Worm (Caenorhabditis elegans): ENCODE measurements around the gene dpy-20.

dpy-20 gene

DNA sequence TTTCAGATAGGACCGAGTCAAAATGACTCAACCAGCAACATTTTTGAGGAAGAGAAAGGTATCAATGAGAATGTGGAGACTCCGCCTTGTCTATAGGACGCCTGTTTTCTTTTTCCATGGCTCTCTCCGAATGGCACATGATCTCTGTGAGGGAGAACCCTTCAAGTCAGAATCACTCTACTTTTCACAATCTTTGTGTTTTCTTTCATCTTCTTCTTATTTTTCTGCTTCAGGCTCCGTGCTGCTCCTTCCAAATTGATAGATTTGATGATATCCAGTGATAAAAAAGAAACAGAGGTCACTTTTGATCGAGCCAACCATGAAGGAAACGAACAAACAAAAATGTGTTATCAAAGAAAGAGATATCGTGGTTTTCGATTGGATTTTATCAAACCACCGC, 51.6 kb downstream of the dpy-20 start, which contains the start of gene ZK809.8:
Gene ZK809.8 (minus strand): TSS at position 34 of the 400 bp plus-strand sequence.
- TF ChIP-seq cog-1 (tag; optimal IDR thresholded peaks at IDR 0.05) = no peak
- TF ChIP-seq klf-2 (GFP tag; conservative IDR thresholded peaks at IDR 0.05) = no peak
- no peak for TF ChIP-seq T22C8.4 (GFP tag; IDR thresholded peaks at IDR 0.05)
- no peak for TF ChIP-seq ztf-23 (GFP tag; IDR thresholded peaks at IDR 0.05)
- no peak for TF ChIP-seq med-1 (GFP tag; optimal IDR thresholded peaks at IDR 0.05; ENCODE audit: insufficient read depth)
- no peak for TF ChIP-seq ref-1 (GFP tag; conservative IDR thresholded peaks at IDR 0.05)
- no peak for TF ChIP-seq ztf-29 (GFP tag; IDR thresholded peaks at IDR 0.05)
- no peak for TF ChIP-seq flt-1 (GFP tag; IDR thresholded peaks at IDR 0.05)
- no peak for TF ChIP-seq tab-1 (GFP tag; IDR thresholded peaks at IDR 0.05)

DNA sequence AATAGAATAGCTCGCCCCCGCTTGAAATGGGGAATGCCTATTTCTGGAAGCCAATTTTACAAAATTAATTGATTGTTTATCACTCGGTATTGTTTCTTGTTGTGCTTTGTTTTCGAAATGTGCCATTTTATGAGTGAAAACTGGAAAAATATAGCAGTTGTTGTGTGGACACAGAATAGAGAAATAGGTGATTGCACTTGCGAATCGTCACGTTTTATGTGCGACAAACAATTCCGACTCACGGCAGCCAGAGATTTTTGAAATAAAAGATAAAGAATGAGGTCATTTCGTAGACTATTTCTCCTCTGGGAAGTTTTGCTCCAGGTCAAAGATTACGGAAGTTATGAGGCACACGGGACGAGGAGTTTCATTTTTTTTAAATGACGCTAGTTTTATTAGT, 53.7 kb downstream of the dpy-20 start:
- TF ChIP-seq ref-1 (GFP tag; conservative IDR thresholded peaks at IDR 0.05) (no peak), cog-1 (tag; optimal IDR thresholded peaks at IDR 0.05) (no peak), klf-2 (GFP tag; conservative IDR thresholded peaks at IDR 0.05) (no peak), flt-1 (GFP tag; IDR thresholded peaks at IDR 0.05) (no peak), ztf-29 (GFP tag; IDR thresholded peaks at IDR 0.05) (no peak), tab-1 (GFP tag; IDR thresholded peaks at IDR 0.05) (no peak), T22C8.4 (GFP tag; IDR thresholded peaks at IDR 0.05) (no peak), med-1 (GFP tag; optimal IDR thresholded peaks at IDR 0.05; ENCODE audit: insufficient read depth) (no peak), ztf-23 (GFP tag; IDR thresholded peaks at IDR 0.05) (no peak)
